Worm (Caenorhabditis elegans) whole organism, early embryonic: ENCODE measurements around the gene K07F5.16.
"Not testable (repeated sequence)": the region's sequence is repeated elsewhere in the genome, so short reads cannot be mapped to it uniquely, and the experiment has no call there.

Experiments
- B0310.2 ChIP-seq: sonication (generic microtip); optimal IDR thresholded peaks from 2 replicates; lab custom pipeline; 2016; ENCODE audit warnings: mild to moderate bottlenecking, missing genetic modification characterization, missing compliant biosample characterization
- ama-1 ChIP-seq: fragments of 150-350 bp; optimal IDR thresholded peaks from 2 replicates; lab custom pipeline; 2014
- flt-1 ChIP-seq: fragments of 200-800 bp; sonication (Bioruptor generic); IDR thresholded peaks from 2 replicates; pipeline ENCODE4 v1.3.6; 2022; ENCODE audit warnings: missing genetic modification characterization, missing compliant biosample characterization
- tbx-37 ChIP-seq: fragments of 200-800 bp; sonication (Bioruptor generic); conservative IDR thresholded peaks from 2 replicates; pipeline ENCODE4 v1.3.6; 2022; ENCODE audit warnings: missing genetic modification reagents, missing genetic modification characterization, missing compliant biosample characterization

DNA sequence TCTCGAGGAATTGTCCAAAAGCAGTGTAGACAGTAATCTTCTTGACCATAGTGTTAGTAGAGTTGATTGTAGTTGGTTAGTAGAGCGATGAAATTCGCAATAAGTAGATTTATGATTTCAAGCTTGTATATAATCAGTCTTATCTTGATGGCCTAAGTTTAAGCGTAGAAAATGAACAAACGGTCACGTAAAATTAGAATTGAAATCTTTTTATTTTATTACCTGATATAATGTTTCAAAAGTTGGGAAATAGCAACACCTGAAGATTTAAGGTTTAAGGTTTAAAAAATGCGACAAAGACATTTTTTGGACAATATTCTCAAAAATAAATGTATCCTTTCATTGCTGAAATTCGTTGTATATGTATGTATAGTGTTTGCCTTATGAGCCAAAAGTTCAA, 29.7 kb downstream of the K07F5.16 start, which contains the start of gene sss-1:
- not testable (repeated sequence) for TF ChIP-seq ama-1 (lab: Kevin White, UChicago); B0310.2 (tag; lab: Kevin White, UChicago); flt-1 (GFP tag; lab: Robert Waterston, UW); tbx-37 (GFP tag; lab: Robert Waterston, UW)
